Fruit fly (Drosophila melanogaster): Measurements from ENCODE around the gene CG6073.

DNA sequence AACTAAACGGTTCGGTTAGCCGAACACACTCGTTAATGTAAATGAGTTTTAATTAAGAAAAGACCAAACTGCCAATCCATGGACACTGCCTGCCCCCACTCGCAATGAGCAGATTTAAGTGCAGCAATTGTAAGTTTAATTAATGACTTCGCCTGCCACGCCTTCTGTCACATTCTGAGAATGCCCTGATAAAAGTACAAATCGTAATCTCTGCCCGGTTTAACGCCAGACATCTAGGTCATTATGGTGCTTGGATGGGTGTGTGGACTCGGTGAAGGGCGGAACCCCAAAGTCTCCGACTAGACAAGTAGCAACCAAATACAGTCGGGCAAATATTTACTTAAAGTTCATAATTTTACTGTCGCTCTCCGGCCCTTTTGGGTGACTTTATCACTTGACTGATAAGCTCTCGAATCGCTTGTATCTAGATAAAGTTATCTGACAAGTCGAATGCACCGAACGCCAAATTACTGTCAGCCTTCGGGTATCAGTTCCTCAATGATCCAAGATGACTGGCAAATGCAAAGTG lies 33.6 kb upstream of the CG6073 start:
- TF ChIP-seq Dif (GFP tag; optimal IDR thresholded peaks at IDR 0.05; ENCODE audit: partially characterized antibody): no peak
- no peak for TF ChIP-seq psq (GFP tag; optimal IDR thresholded peaks at IDR 0.05)
